Fruit fly (Drosophila melanogaster) whole organism, adult: ENCODE data around the gene CG15719.

Source experiments
- CG11617 ChIP-seq: fragments of 200-800 bp; sonication (Bioruptor generic); optimal IDR thresholded peaks from 2 replicates; lab custom pipeline; 2017; ENCODE audit warnings: mild to moderate bottlenecking, missing biosample characterization, missing genetic modification reagents, missing genetic modification characterization
- CG12768 ChIP-seq: fragments of 200-800 bp; sonication (Bioruptor generic); optimal IDR thresholded peaks from 2 replicates; lab custom pipeline; 2017; ENCODE audit warnings: missing biosample characterization, missing genetic modification characterization, mild to moderate bottlenecking, moderate library complexity, missing genetic modification reagents
- CG14711 ChIP-seq: fragments of 200-800 bp; sonication (Bioruptor generic); optimal IDR thresholded peaks from 2 replicates; lab custom pipeline; 2018; ENCODE audit warnings: missing biosample characterization, mild to moderate bottlenecking, missing genetic modification characterization, moderate library complexity
- CG1620 ChIP-seq: fragments of 200-800 bp; sonication (Bioruptor generic); optimal IDR thresholded peaks from 2 replicates; lab custom pipeline; 2016; ENCODE audit warnings: missing biosample characterization, missing genetic modification characterization
- CG33017 ChIP-seq: fragments of 200-800 bp; sonication (Bioruptor generic); optimal IDR thresholded peaks from 2 replicates; lab custom pipeline; 2018; ENCODE audit warnings: missing biosample characterization, mild to moderate bottlenecking, missing genetic modification characterization, moderate library complexity
- CG5204 ChIP-seq: fragments of 200-800 bp; sonication (Bioruptor generic); optimal IDR thresholded peaks from 2 replicates; lab custom pipeline; 2016; ENCODE audit warnings: missing biosample characterization, missing genetic modification characterization
- CG7045 ChIP-seq: fragments of 200-800 bp; sonication (Bioruptor generic); optimal IDR thresholded peaks from 2 replicates; lab custom pipeline; 2017; ENCODE audit warnings: missing biosample characterization, mild to moderate bottlenecking, missing genetic modification characterization
- CG7101 ChIP-seq: fragments of 200-800 bp; sonication (Bioruptor generic); optimal IDR thresholded peaks from 2 replicates; lab custom pipeline; 2018; ENCODE audit warnings: missing biosample characterization, mild to moderate bottlenecking, missing genetic modification characterization, moderate library complexity
- Clk ChIP-seq: fragments of 200-800 bp; sonication (Bioruptor generic); optimal IDR thresholded peaks from 2 replicates; lab custom pipeline; 2017; ENCODE audit warnings: missing biosample characterization, missing genetic modification characterization
- Crg-1 ChIP-seq: fragments of 200-800 bp; sonication (Bioruptor generic); optimal IDR thresholded peaks from 2 replicates; lab custom pipeline; 2016; ENCODE audit warnings: missing biosample characterization, missing genetic modification characterization
- Hr96 ChIP-seq: fragments of 200-800 bp; sonication (Bioruptor generic); optimal IDR thresholded peaks from 2 replicates; lab custom pipeline; 2016; ENCODE audit warnings: missing biosample characterization, missing genetic modification characterization
- Mnt ChIP-seq: fragments of 200-800 bp; sonication (Bioruptor generic); optimal IDR thresholded peaks from 2 replicates; lab custom pipeline; 2016; ENCODE audit warnings: missing biosample characterization, mild to moderate bottlenecking, missing genetic modification characterization
- bab1 ChIP-seq: fragments of 200-800 bp; sonication (Bioruptor generic); optimal IDR thresholded peaks from 3 replicates; lab custom pipeline; 2019; ENCODE audit warnings: missing biosample characterization, mild to moderate bottlenecking, missing genetic modification characterization, moderate library complexity
- cic ChIP-seq: fragments of 200-800 bp; sonication (Bioruptor generic); optimal IDR thresholded peaks from 2 replicates; lab custom pipeline; 2017; ENCODE audit warnings: missing biosample characterization, mild to moderate bottlenecking, missing genetic modification characterization, moderate library complexity
- cnc ChIP-seq, 2 experiments: fragments of >200 bp; optimal IDR thresholded peaks; 2 replicates each; lab custom pipeline; 2017
- kay ChIP-seq: fragments of 200-800 bp; sonication (Bioruptor generic); peaks from one replicate; lab custom pipeline; 2016; ENCODE audit warnings: missing biosample characterization, missing genetic modification characterization, borderline replicate concordance
- ovo ChIP-seq: fragments of 200-800 bp; sonication (Bioruptor generic); optimal IDR thresholded peaks from 2 replicates; lab custom pipeline; 2016; ENCODE audit warnings: missing biosample characterization, missing genetic modification characterization
- pad ChIP-seq: fragments of 200-800 bp; sonication (Bioruptor generic); optimal IDR thresholded peaks from 3 replicates; lab custom pipeline; 2017; ENCODE audit warnings: missing biosample characterization, missing genetic modification characterization, mild to moderate bottlenecking, moderate library complexity, missing genetic modification reagents
- tj ChIP-seq: fragments of 200-800 bp; sonication (Bioruptor generic); optimal IDR thresholded peaks from 3 replicates; lab custom pipeline; 2017; ENCODE audit warnings: missing biosample characterization, mild to moderate bottlenecking, missing genetic modification characterization, moderate library complexity
- toe ChIP-seq: fragments of 200-800 bp; sonication (Bioruptor generic); optimal IDR thresholded peaks from 2 replicates; lab custom pipeline; 2016; ENCODE audit warnings: missing biosample characterization, missing genetic modification characterization

CG15719 gene

dm6 chrX:13004779-13005178, at the start of gene CG15719:
Gene CG15719, minus strand, starts transcription at chrX:13004879.
- TF ChIP-seq CG12768 (GFP tag; lab: Kevin White, UChicago) (no peak), CG7045 (GFP tag; lab: Kevin White, UChicago) (no peak), CG5204 (GFP tag; lab: Kevin White, UChicago) (no peak), CG33017 (tag; lab: Kevin White, UChicago) (no peak), toe (GFP tag; lab: Kevin White, UChicago) (no peak), Mnt (GFP tag; lab: Kevin White, UChicago) (no peak), ovo (GFP tag; lab: Kevin White, UChicago) (no peak), CG1620 (no peak), kay (GFP tag; lab: Kevin White, UChicago) (no peak), Hr96 (no peak), tj (GFP tag; lab: Kevin White, UChicago) (no peak)

DNA sequence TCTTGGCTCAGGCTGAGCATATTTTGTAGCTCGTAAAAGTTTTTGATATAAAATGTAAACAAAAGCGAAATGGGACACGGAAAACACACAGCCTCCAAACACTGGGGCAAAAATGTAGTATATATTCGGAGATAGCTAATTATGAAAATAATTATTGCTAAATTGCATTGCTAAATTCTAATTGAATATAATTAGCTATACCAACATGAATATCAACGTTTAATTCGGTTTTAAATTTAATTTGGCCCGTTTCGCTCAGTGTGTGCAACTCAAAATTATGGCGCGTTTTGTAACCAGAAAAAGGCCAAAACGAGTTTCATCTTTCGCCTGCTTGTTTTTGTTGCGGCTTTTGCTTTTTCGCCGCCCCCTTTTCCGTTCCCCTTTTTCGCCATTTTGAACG, 19.1 kb upstream of the CG15719 start:
- TF ChIP-seq CG1620, result no peak
- TF ChIP-seq ovo (GFP tag; lab: Kevin White, UChicago), result no peak
- no peak for TF ChIP-seq CG5204 (GFP tag; lab: Kevin White, UChicago)
- no peak for TF ChIP-seq CG11617 (GFP tag; lab: Kevin White, UChicago)
- no peak for TF ChIP-seq cnc (optimal IDR thresholded peaks at IDR 0.05; lab: Kevin White, UChicago)
- no peak for TF ChIP-seq CG14711 (tag; lab: Kevin White, UChicago)
- no peak for TF ChIP-seq tj (GFP tag; lab: Kevin White, UChicago)
- no peak for TF ChIP-seq toe (GFP tag; lab: Kevin White, UChicago)
- no peak for TF ChIP-seq CG33017 (tag; lab: Kevin White, UChicago)

- no peak for TF ChIP-seq CG14711 (tag; lab: Kevin White, UChicago)
- no peak for TF ChIP-seq CG33017 (tag; lab: Kevin White, UChicago)
- TF ChIP-seq bab1 (GFP tag; lab: Kevin White, UChicago), result no peak
- no peak for TF ChIP-seq cic (GFP tag; lab: Kevin White, UChicago)
- TF ChIP-seq Mnt (GFP tag; lab: Kevin White, UChicago), result no peak
- no peak for TF ChIP-seq Hr96
Measured at dm6 chrX:13021898-13022297, 17.2 kb upstream of the CG15719 start, which contains the start of gene CG2209. Gene CG2209, plus strand, starts transcription at chrX:13022198.

DNA sequence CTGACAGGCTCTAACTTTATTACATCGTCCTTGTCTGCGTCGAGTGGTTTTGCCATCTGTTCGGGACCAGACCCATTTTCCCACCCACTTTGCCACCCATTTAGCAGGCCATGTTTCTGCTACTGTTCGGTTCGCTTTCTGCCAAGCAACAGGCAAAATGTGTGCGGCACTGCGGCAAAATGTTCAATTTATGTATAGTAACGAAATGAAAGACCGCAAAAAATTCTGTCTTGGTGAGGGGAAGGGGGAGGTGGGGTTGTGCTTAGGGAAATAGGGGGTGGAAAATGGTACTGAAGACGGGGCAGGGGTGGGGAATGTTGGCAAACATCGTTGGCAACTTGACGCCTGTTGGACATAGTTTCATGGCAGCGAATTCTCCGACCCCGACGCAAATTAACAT, 7.6 kb upstream of the CG15719 start:
- TF ChIP-seq CG33017 (tag; lab: Kevin White, UChicago), result no peak
- TF ChIP-seq CG7101 (tag; lab: Kevin White, UChicago), result no peak
- TF ChIP-seq ovo (GFP tag; lab: Kevin White, UChicago), result no peak
- TF ChIP-seq CG5204 (GFP tag; lab: Kevin White, UChicago), result no peak
- TF ChIP-seq CG14711 (tag; lab: Kevin White, UChicago), result no peak
- no peak for TF ChIP-seq pad
- no peak for TF ChIP-seq Crg-1 (GFP tag; lab: Kevin White, UChicago)
- TF ChIP-seq kay (GFP tag; lab: Kevin White, UChicago), result no peak

DNA sequence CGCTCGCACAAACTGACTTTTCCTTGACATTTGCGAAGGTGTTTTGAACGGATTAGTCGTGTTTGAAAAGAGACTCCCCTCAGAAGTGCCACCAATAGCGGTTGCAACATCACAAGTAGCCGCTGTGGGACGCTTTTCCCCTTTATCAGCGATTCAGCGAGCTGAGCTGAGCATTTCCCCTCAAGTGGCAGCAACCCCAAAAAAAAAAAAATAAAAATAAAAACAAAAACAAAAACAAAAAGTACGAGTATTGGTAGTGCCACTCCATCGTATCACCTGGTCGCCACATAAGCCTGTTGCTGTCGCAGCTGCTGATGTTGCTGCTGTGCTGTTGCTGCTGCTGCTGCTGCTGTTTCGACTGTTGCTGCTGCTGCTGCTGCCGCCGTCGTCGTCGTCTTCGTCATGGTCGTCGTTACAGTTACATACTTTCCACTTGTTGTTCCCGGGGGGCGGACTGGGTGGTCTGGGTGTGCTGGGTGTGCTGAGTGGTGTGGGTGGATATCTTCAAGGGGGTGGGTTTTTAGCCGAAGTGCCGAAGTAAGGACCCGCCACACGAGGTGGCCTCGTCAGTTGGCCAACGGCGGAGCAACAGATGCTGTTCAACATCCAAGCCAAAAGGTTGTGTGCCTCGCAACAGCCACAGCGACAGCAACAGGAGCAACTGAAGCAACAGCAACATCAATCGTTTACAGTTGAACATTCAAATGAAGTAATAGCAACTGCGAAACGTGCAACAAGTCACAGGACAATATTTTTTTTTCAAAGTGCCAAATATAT, 16.5 kb downstream of the CG15719 start, which contains the start of gene rsh:
Gene rsh (plus strand): TSS at position 591 of the 777 bp plus-strand sequence.
- TF ChIP-seq bab1 (GFP tag; lab: Kevin White, UChicago) (no peak), pad (peak; percentile 83)

DNA sequence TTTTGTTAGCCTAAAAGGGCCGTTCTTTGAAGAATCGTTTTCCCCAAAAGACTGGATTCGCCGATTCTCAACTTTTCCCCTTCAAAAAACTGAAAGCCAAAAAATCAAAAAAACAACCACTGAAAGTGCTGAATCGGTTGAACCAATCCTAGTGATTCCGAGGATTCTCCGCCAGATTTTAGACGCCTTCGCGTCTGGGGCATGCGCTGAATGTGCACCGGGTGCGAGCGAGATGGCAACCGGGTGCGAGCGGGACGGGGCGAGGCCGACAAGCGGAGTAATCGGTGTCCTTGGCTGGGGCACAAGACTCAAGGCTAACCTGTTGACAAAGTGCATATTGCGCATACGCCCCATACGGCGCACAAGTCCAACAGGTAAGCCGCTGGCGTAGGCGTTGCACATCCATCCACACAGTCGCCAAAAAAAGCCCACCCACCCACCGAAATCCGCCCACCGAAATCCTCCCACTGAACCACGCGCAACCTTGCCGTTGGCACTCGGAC, 17.7 kb downstream of the CG15719 start:
- TF ChIP-seq CG5204 (GFP tag; lab: Kevin White, UChicago) (no peak), pad (peak; percentile 96), toe (GFP tag; lab: Kevin White, UChicago) (no peak), tj (GFP tag; lab: Kevin White, UChicago) (no peak), CG33017 (tag; lab: Kevin White, UChicago) (no peak)

DNA sequence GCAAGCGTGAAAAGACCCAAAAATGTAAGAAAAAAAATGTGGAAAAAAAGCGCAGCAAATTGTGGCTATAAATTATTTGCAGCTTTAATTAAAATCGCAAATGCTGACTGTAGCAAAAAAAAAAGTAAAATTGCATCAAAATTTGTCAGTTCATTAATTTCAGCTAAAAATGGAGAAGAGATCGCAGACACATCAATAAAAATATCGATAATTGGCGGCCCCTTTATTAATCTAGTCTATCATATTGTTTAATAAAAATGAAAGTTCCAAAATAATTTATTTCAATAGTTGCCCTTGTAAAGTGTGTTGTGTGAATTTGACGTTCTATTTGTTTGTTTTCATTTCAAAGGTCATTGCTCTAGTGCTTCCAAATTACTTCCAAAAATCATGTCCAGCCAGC, 20.5 kb downstream of the CG15719 start, which contains the start of gene CG32643:
Gene CG32643 (plus strand): TSS at position 301 of the 400 bp plus-strand sequence.
- TF ChIP-seq Crg-1 (GFP tag; lab: Kevin White, UChicago) (no peak), CG11617 (GFP tag; lab: Kevin White, UChicago) (no peak), tj (GFP tag; lab: Kevin White, UChicago) (peak; percentile 1)

- TF ChIP-seq cnc (optimal IDR thresholded peaks at IDR 0.05; lab: Kevin White, UChicago), result no peak
- TF ChIP-seq CG14711 (tag; lab: Kevin White, UChicago), result no peak
- no peak for TF ChIP-seq CG11617 (GFP tag; lab: Kevin White, UChicago)
- no peak for TF ChIP-seq bab1 (GFP tag; lab: Kevin White, UChicago)
- no peak for TF ChIP-seq CG7045 (GFP tag; lab: Kevin White, UChicago)
- TF ChIP-seq Crg-1 (GFP tag; lab: Kevin White, UChicago), result no peak
- no peak for TF ChIP-seq Clk
- no peak for TF ChIP-seq ovo (GFP tag; lab: Kevin White, UChicago)
- no peak for TF ChIP-seq pad
- no peak for TF ChIP-seq CG1620
- no peak for TF ChIP-seq CG12768 (GFP tag; lab: Kevin White, UChicago)
- TF ChIP-seq toe (GFP tag; lab: Kevin White, UChicago), result no peak
- TF ChIP-seq Mnt (GFP tag; lab: Kevin White, UChicago), result no peak
- no peak for TF ChIP-seq cic (GFP tag; lab: Kevin White, UChicago)
- no peak for TF ChIP-seq CG7101 (tag; lab: Kevin White, UChicago)
- TF ChIP-seq tj (GFP tag; lab: Kevin White, UChicago), result no peak
- no peak for TF ChIP-seq CG5204 (GFP tag; lab: Kevin White, UChicago)
- no peak for TF ChIP-seq Hr96
Measured at dm6 chrX:12976131-12976530, 28.5 kb downstream of the CG15719 start, which contains the start of gene CG12716. Gene CG12716, minus strand, starts transcription at chrX:12976231.
